Worm (Caenorhabditis elegans) whole organism, L2 larva: Measurements from ENCODE around the gene W02H5.19.

Experiments used
- unc-62 ChIP-seq: fragments of 150-350 bp; optimal IDR thresholded peaks from 2 replicates; lab custom pipeline; 2014; ENCODE audit warnings: missing biosample characterization, missing genetic modification reagents, missing genetic modification characterization
- zag-1 ChIP-seq: fragments of 150-350 bp; optimal IDR thresholded peaks from 2 replicates; lab custom pipeline; 2014; ENCODE audit warnings: missing biosample characterization, missing genetic modification characterization

- TF ChIP-seq unc-62 (GFP tag; lab: Kevin White, UChicago) = no peak
- no peak for TF ChIP-seq zag-1 (tag; lab: Kevin White, UChicago)
Measured at ce11 chrV:2673807-2674206, 35.1 kb downstream of the W02H5.19 start.
